Fruit fly (Drosophila melanogaster) S2 (cell line): Measurements from ENCODE around the gene CG7366.

Experiments used
- CG8478 ChIP-seq: fragments of >200 bp; optimal IDR thresholded peaks from 2 replicates; lab custom pipeline; 2018
- CTCF ChIP-seq, 2 experiments: fragments of >200 bp; optimal IDR thresholded peaks; 2 replicates each; lab custom pipeline; 2018

DNA sequence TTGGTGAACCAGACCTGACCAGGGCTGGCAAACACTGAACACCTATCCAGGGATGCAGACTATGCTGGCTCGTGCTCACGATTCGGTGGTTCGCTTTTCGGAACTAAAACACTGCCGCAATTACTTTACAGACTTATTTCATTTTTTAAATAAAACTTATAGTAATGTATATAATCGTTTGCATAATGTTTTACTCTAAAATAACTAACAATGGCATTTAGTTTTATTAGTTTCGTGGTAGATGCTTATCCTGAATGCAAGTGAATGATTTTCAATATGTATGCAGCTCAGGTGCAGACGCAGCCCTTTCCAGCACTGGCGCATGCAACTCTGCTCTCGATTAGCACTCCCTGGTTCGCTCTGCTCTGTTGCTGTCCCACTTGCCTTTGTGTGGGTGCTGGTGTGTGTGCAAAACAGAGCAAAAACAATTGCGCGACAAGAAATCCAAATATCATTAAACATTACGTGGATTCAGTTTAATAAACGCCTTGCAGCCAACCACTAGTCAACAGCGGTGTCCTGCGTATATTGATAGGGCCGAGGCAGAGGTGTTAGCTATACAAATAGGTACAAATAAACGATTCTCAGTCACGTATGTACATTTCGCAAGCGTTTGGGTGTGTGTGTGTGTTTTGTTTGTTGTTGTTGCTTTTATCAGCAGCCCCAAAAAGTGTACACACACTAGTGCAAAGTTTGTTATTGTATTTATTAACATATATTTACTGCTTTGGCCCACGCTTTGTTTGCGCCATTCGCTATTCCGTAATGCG is 15.4 kb downstream of the CG7366 start, which contains the start of the genes ERR and Atg18a:
- no peak for TF ChIP-seq CG8478
- TF ChIP-seq CTCF (optimal IDR thresholded peaks at IDR 0.05; lab: Kevin White, UChicago) = peak in 1 of 2 experiments; percentile 14
